Fruit fly (Drosophila melanogaster): ENCODE measurements around the gene CG2694.

dm6 chrX:2677024-2677589, 36.8 kb upstream of the CG2694 start:
- TF ChIP-seq CG6272 (GFP tag; IDR thresholded peaks at IDR 0.05) = no peak
- no peak for TF ChIP-seq D19B (GFP tag; optimal IDR thresholded peaks at IDR 0.05)
- TF ChIP-seq Dfd (GFP tag; optimal IDR thresholded peaks at IDR 0.05) = peak in 1 of 2 experiments; percentile 51
- TF ChIP-seq CG17829 (tag; optimal IDR thresholded peaks at IDR 0.05) = no peak
- TF ChIP-seq Meics (GFP tag; optimal IDR thresholded peaks at IDR 0.05) = no peak
- no peak for TF ChIP-seq CG3847 (GFP tag; IDR thresholded peaks at IDR 0.05)
- no peak for TF ChIP-seq lmd (GFP tag; IDR thresholded peaks at IDR 0.05)
- no peak for TF ChIP-seq Scr (GFP tag; IDR thresholded peaks at IDR 0.05; ENCODE audit: partially characterized antibody)
- no peak for TF ChIP-seq lola (GFP tag; optimal IDR thresholded peaks at IDR 0.05)
- no peak for TF ChIP-seq ash1 (GFP tag; optimal IDR thresholded peaks at IDR 0.05)
- no peak for TF ChIP-seq bcd (GFP tag; optimal IDR thresholded peaks at IDR 0.05)
